Fruit fly (Drosophila melanogaster): ENCODE measurements around the gene Fad2.

The Fad2 gene

DNA sequence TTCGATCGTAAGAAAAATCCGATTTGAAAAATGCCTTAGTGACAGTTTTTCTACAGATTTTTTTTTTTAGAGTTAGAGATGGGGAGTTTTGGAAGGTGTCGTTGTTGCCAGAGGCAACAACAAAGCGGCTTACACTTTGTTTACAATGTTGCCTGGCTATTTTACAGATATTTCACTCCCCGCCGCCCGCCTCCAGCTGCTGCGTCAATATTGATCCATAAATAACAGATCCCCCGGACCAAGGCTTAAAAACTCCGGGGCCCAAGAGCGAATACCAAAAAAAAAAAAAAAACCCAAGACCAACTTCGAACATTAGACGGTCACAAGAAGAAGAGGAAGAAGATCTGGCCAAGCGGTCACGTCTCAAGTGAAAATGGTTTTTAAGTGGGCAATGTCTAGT lies 20.4 kb upstream of the Fad2 start (continued):
- no peak for TF ChIP-seq cwo (GFP tag; optimal IDR thresholded peaks at IDR 0.05)
- TF ChIP-seq CG13775 (GFP tag; optimal IDR thresholded peaks at IDR 0.05), result no peak
- no peak for TF ChIP-seq CG15514 (GFP tag; optimal IDR thresholded peaks at IDR 0.05)
- no peak for TF ChIP-seq Opbp (GFP tag; IDR thresholded peaks at IDR 0.05; ENCODE audit: partially characterized antibody)
- TF ChIP-seq jigr1 (GFP tag; IDR thresholded peaks at IDR 0.05), result no peak
- no peak for TF ChIP-seq TFAM (GFP tag; optimal IDR thresholded peaks at IDR 0.05)
- TF ChIP-seq Lpt (GFP tag; optimal IDR thresholded peaks at IDR 0.05), result no peak
- no peak for TF ChIP-seq CG14050 (GFP tag; IDR thresholded peaks at IDR 0.05)
- peak; percentile 48 for TF ChIP-seq Xrp1 (GFP tag; IDR thresholded peaks at IDR 0.05)
- no peak for TF ChIP-seq CG6791 (GFP tag; IDR thresholded peaks at IDR 0.05; ENCODE audit: partially characterized antibody)
- TF ChIP-seq otp (GFP tag; IDR thresholded peaks at IDR 0.05), result peak; percentile 37; the same call in 1 of the 3 replicates
- 0 out of 2 replicates have a peak, but pooled peaks have one; percentile 32 for TF ChIP-seq CG1024 (GFP tag; IDR thresholded peaks at IDR 0.05)
- TF ChIP-seq CG5953 (GFP tag; IDR thresholded peaks at IDR 0.05), result no peak
- no peak for TF ChIP-seq Hmr (GFP tag; optimal IDR thresholded peaks at IDR 0.05)
- no peak for TF ChIP-seq Antp (GFP tag; optimal IDR thresholded peaks at IDR 0.05)
- TF ChIP-seq Med (GFP tag), result peak; percentile 46
- TF ChIP-seq CG17186 (GFP tag; optimal IDR thresholded peaks at IDR 0.05), result no peak
- no peak for TF ChIP-seq Max (GFP tag; optimal IDR thresholded peaks at IDR 0.05)
- no peak for TF ChIP-seq Nf-YA (GFP tag; IDR thresholded peaks at IDR 0.05)
- TF ChIP-seq CTCF (GFP tag; optimal IDR thresholded peaks at IDR 0.05), result no peak
- peak; percentile 68 for TF ChIP-seq ATbp (GFP tag; optimal IDR thresholded peaks at IDR 0.05)
- TF ChIP-seq MESR4 (GFP tag; optimal IDR thresholded peaks at IDR 0.05), result no peak
- TF ChIP-seq dmrt11E (tag; optimal IDR thresholded peaks at IDR 0.05), result no peak
- TF ChIP-seq ham (GFP tag; IDR thresholded peaks at IDR 0.05), result no peak
- no peak for TF ChIP-seq Spps (tag; optimal IDR thresholded peaks at IDR 0.05)
- no peak for TF ChIP-seq Hr39 (optimal IDR thresholded peaks at IDR 0.05)
- TF ChIP-seq CG17328 (GFP tag; IDR thresholded peaks at IDR 0.05), result no peak
- TF ChIP-seq Trl (optimal IDR thresholded peaks at IDR 0.05), result no peak
- TF ChIP-seq Trl (GFP tag; optimal IDR thresholded peaks at IDR 0.05), result peak; percentile 22
- TF ChIP-seq chm (GFP tag; IDR thresholded peaks at IDR 0.05), result peak; percentile 52; the same call in 1 of the 2 replicates
- TF ChIP-seq CG17802 (tag; optimal IDR thresholded peaks at IDR 0.05), result no peak
- no peak for TF ChIP-seq CG6272 (GFP tag; IDR thresholded peaks at IDR 0.05)
- TF ChIP-seq schlank (tag; optimal IDR thresholded peaks at IDR 0.05), result no peak
- TF ChIP-seq CG1647 (GFP tag; optimal IDR thresholded peaks at IDR 0.05), result no peak
- TF ChIP-seq CG6175 (GFP tag; IDR thresholded peaks at IDR 0.05), result no peak
- TF ChIP-seq aop (GFP tag; IDR thresholded peaks at IDR 0.05), result no peak
- no peak for TF ChIP-seq exex (tag; optimal IDR thresholded peaks at IDR 0.05)
- TF ChIP-seq Blimp-1 (GFP tag; optimal IDR thresholded peaks at IDR 0.05), result peak; percentile 14
- TF ChIP-seq Six4 (GFP tag; optimal IDR thresholded peaks at IDR 0.05), result no peak
- TF ChIP-seq CG12219 (GFP tag; optimal IDR thresholded peaks at IDR 0.05), result no peak
- peak; percentile 8 for TF ChIP-seq CG17912 (GFP tag; optimal IDR thresholded peaks at IDR 0.05)
- TF ChIP-seq Stat92E (GFP tag; optimal IDR thresholded peaks at IDR 0.05), result no peak
- TF ChIP-seq ase (GFP tag; IDR thresholded peaks at IDR 0.05), result no peak
- no peak for TF ChIP-seq phol (tag; optimal IDR thresholded peaks at IDR 0.05)
- no peak for TF ChIP-seq CG9727 (GFP tag; optimal IDR thresholded peaks at IDR 0.05)
- no peak for TF ChIP-seq danr (GFP tag; IDR thresholded peaks at IDR 0.05)
- TF ChIP-seq CG9437 (GFP tag; optimal IDR thresholded peaks at IDR 0.05), result no peak
- TF ChIP-seq cas (GFP tag; IDR thresholded peaks at IDR 0.05), result no peak
- no peak for TF ChIP-seq CG2120 (GFP tag; optimal IDR thresholded peaks at IDR 0.05)
- no peak for TF ChIP-seq sd (tag; optimal IDR thresholded peaks at IDR 0.05)
- TF ChIP-seq zfh1 (GFP tag; IDR thresholded peaks at IDR 0.05), result peak; percentile 29; the same call in 1 of the 3 replicates
- no peak for TF ChIP-seq CHES-1-like (GFP tag; optimal IDR thresholded peaks at IDR 0.05)
- no peak for TF ChIP-seq Dfd (GFP tag; optimal IDR thresholded peaks at IDR 0.05)
